Fruit fly (Drosophila melanogaster): ENCODE results near the gene Mec2.

DNA sequence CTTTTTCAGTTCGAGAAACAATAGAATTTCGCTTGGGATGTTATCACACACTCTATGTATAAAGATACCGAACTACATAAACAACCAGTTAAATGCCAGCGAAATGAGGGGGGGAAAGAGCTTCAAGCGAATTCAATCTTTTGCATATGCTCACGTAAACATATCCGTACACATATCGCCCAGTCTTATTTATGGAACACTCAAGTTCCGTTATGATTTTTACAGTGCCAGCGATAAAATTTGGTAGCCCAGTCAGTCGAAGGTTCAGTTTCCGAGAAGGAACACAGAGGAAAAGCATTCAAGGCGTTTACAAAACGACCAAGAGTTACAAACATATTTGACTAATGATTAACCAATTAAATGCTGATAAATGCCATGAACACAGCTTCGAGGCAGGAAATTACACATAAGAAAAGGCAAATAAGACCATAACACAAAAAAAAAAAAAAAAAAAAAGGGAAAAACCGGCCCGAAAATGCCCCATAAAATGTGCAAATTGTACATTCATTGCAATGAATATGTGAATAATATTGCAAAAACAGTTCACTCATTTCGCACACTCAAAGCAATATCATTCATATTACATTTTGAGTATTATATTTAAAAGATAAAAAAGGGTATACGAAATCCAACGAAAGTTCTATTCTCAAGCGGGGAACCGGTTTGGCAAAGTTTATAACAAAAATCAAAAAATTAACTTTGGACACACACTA, 38.9 kb upstream of the Mec2 start:
- no peak for TF ChIP-seq h (GFP tag; optimal IDR thresholded peaks at IDR 0.05)
- no peak for TF ChIP-seq Hnf4 (GFP tag; optimal IDR thresholded peaks at IDR 0.05)
- TF ChIP-seq foxo (GFP tag; optimal IDR thresholded peaks at IDR 0.05) = no peak
- peak; percentile 16 for TF ChIP-seq psq (GFP tag; optimal IDR thresholded peaks at IDR 0.05)
- TF ChIP-seq Hr78 (GFP tag; optimal IDR thresholded peaks at IDR 0.05) = no peak
- TF ChIP-seq Myc (optimal IDR thresholded peaks at IDR 0.05) = no peak
- TF ChIP-seq Rel (GFP tag; optimal IDR thresholded peaks at IDR 0.05) = no peak
- peak; percentile 24 for TF ChIP-seq Rel (tag; optimal IDR thresholded peaks at IDR 0.05)
- no peak for TF ChIP-seq brk (GFP tag; optimal IDR thresholded peaks at IDR 0.05)
- no peak for TF ChIP-seq Hr83 (GFP tag; optimal IDR thresholded peaks at IDR 0.05; ENCODE audit: poor library complexity, severe bottlenecking)
- TF ChIP-seq HLH106 (tag; optimal IDR thresholded peaks at IDR 0.05) = no peak
- no peak for TF ChIP-seq lola (GFP tag; optimal IDR thresholded peaks at IDR 0.05)
- TF ChIP-seq pan (optimal IDR thresholded peaks at IDR 0.05) = no peak
- no peak for TF ChIP-seq usp (GFP tag; optimal IDR thresholded peaks at IDR 0.05)
- peak; percentile 29 for TF ChIP-seq ey (GFP tag; optimal IDR thresholded peaks at IDR 0.05)
